Worm (Caenorhabditis elegans) whole organism, L4 larva: ENCODE measurements around the gene spsb-1.

Experiments
- D1046.2 ChIP-seq: fragments of 200-800 bp; sonication (Bioruptor generic); IDR thresholded peaks from 2 replicates; pipeline ENCODE4 v1.3.6; 2022; ENCODE audit warnings: missing genetic modification characterization, missing compliant biosample characterization
- F10B5.3 ChIP-seq: sonication (generic microtip); optimal IDR thresholded peaks from 2 replicates; lab custom pipeline; 2016; ENCODE audit warnings: mild to moderate bottlenecking, missing genetic modification characterization, missing compliant biosample characterization
- F49E8.2 ChIP-seq: sonication (generic microtip); optimal IDR thresholded peaks from 2 replicates; lab custom pipeline; 2016; ENCODE audit warnings: missing compliant biosample characterization, mild to moderate bottlenecking, missing genetic modification characterization, borderline replicate concordance
- R02D3.7 ChIP-seq: fragments of 150-350 bp; sonication (generic microtip); optimal IDR thresholded peaks from 3 replicates; lab custom pipeline; 2014; ENCODE audit warnings: missing biosample characterization, missing genetic modification characterization
- T20F7.1 ChIP-seq: fragments of 200-800 bp; sonication (Bioruptor generic); optimal IDR thresholded peaks from 2 replicates; lab custom pipeline; 2018; ENCODE audit warnings: mild to moderate bottlenecking, missing genetic modification characterization, missing compliant biosample characterization
- T26A8.4 ChIP-seq: fragments of 200-800 bp; sonication (Bioruptor generic); IDR thresholded peaks from 2 replicates; pipeline ENCODE4 v1.3.6; 2022; ENCODE audit warnings: missing genetic modification characterization, missing compliant biosample characterization
- ZK546.5 ChIP-seq, 2 experiments: sonication (generic microtip); optimal IDR thresholded peaks; 2 replicates each; lab custom pipeline; 2017; ENCODE audit warnings: missing biosample characterization in 2 of 2, missing genetic modification characterization in 2 of 2
- aha-1 ChIP-seq: fragments of 150-350 bp; peaks from one replicate; lab custom pipeline; 2014; ENCODE audit warnings: missing biosample characterization, missing genetic modification characterization
- ama-1 ChIP-seq: fragments of 150-350 bp; optimal IDR thresholded peaks from 2 replicates; lab custom pipeline; 2014; ENCODE audit warnings: inconsistent platforms, mixed read lengths
- arid-1 ChIP-seq: fragments of 200-800 bp; sonication (Bioruptor generic); conservative IDR thresholded peaks from 2 replicates; pipeline ENCODE4 v1.3.6; 2022; ENCODE audit warnings: missing genetic modification reagents, missing genetic modification characterization, missing compliant biosample characterization
- ceh-28 ChIP-seq: fragments of 150-350 bp; optimal IDR thresholded peaks from 2 replicates; lab custom pipeline; 2014; ENCODE audit warnings: missing biosample characterization, missing genetic modification reagents, missing genetic modification characterization
- ceh-32 ChIP-seq: sonication (generic microtip); optimal IDR thresholded peaks from 2 replicates; lab custom pipeline; 2016; ENCODE audit warnings: mild to moderate bottlenecking, missing genetic modification characterization, missing compliant biosample characterization; ENCODE audit not compliant: poor library complexity
- ceh-62 ChIP-seq: sonication (generic microtip); optimal IDR thresholded peaks from 2 replicates; lab custom pipeline; 2017; ENCODE audit warnings: missing biosample characterization, missing genetic modification characterization
- ceh-82 ChIP-seq: sonication (generic microtip); optimal IDR thresholded peaks from 2 replicates; lab custom pipeline; 2017; ENCODE audit warnings: missing biosample characterization, missing genetic modification characterization
- ctbp-1 ChIP-seq: fragments of 200-800 bp; sonication (Bioruptor generic); IDR thresholded peaks from 2 replicates; pipeline ENCODE4 v1.3.6; 2022; ENCODE audit warnings: missing genetic modification reagents, missing genetic modification characterization, missing compliant biosample characterization
- daf-12 ChIP-seq: fragments of 150-350 bp; optimal IDR thresholded peaks from 2 replicates; lab custom pipeline; 2014; ENCODE audit warnings: missing biosample characterization, missing genetic modification reagents, missing genetic modification characterization
- daf-8 ChIP-seq: fragments of 200-800 bp; sonication (Bioruptor generic); IDR thresholded peaks from 2 replicates; pipeline ENCODE4 v1.3.6; 2022; ENCODE audit warnings: missing genetic modification characterization, missing compliant biosample characterization
- dmd-8 ChIP-seq: fragments of 200-800 bp; sonication (Bioruptor generic); IDR thresholded peaks from 2 replicates; pipeline ENCODE4 v1.3.6; 2022; ENCODE audit warnings: missing genetic modification characterization, missing compliant biosample characterization
- dpl-1 ChIP-seq: fragments of 150-350 bp; optimal IDR thresholded peaks from 2 replicates; lab custom pipeline; 2014; ENCODE audit warnings: missing biosample characterization, missing genetic modification reagents, missing genetic modification characterization
- egl-27 ChIP-seq: sonication (generic microtip); optimal IDR thresholded peaks from 3 replicates; lab custom pipeline; 2017; ENCODE audit warnings: missing biosample characterization, missing genetic modification reagents, missing genetic modification characterization
- egl-43 ChIP-seq: fragments of 200-800 bp; sonication (Bioruptor generic); IDR thresholded peaks from 2 replicates; pipeline ENCODE4 v1.3.6; 2022; ENCODE audit warnings: missing genetic modification reagents, missing genetic modification characterization, missing compliant biosample characterization
- fkh-10 ChIP-seq: fragments of 150-350 bp; optimal IDR thresholded peaks from 2 replicates; lab custom pipeline; 2014; ENCODE audit warnings: missing biosample characterization, missing genetic modification reagents, missing genetic modification characterization
- hif-1 ChIP-seq, 2 experiments: sonication (generic microtip); optimal IDR thresholded peaks; 2 replicates each; lab custom pipeline; 2016 to 2017; ENCODE audit warnings: missing compliant biosample characterization in 2 of 2, missing genetic modification characterization in 2 of 2, missing genetic modification reagents in 2 of 2, missing genotype in 2 of 2, mild to moderate bottlenecking in 1 of 2
- hlh-11 ChIP-seq: fragments of 200-800 bp; sonication (Bioruptor generic); optimal IDR thresholded peaks from 2 replicates; lab custom pipeline; 2018; ENCODE audit warnings: mild to moderate bottlenecking, missing genetic modification characterization, missing compliant biosample characterization
- hlh-30 ChIP-seq: sonication (generic microtip); optimal IDR thresholded peaks from 2 replicates; lab custom pipeline; 2017; ENCODE audit warnings: antibody characterized with exemption, mild to moderate bottlenecking, missing genetic modification characterization, missing compliant biosample characterization; ENCODE audit not compliant: insufficient read depth
- lsy-2 ChIP-seq, 2 experiments: fragments of 150-350 bp in 1 of 2; sonication (generic microtip) in 1 of 2; optimal IDR thresholded peaks; 2 replicates each; lab custom pipeline; 2014 to 2017; ENCODE audit warnings: missing biosample characterization in 2 of 2, missing genetic modification characterization in 2 of 2
- madf-9 ChIP-seq: fragments of 200-800 bp; sonication (Bioruptor generic); conservative IDR thresholded peaks from 2 replicates; pipeline ENCODE4 v1.3.6; 2022; ENCODE audit warnings: missing genetic modification reagents, missing genetic modification characterization, missing compliant biosample characterization
- mep-1 ChIP-seq: fragments of 150-350 bp; sonication (generic microtip); optimal IDR thresholded peaks from 3 replicates; lab custom pipeline; 2014; ENCODE audit warnings: missing biosample characterization, missing genetic modification characterization
- mes-2 ChIP-seq: sonication (generic microtip); optimal IDR thresholded peaks from 2 replicates; lab custom pipeline; 2016; ENCODE audit warnings: missing genotype, mild to moderate bottlenecking, missing genetic modification characterization, missing compliant biosample characterization; ENCODE audit not compliant: poor library complexity, severe bottlenecking
- nhr-10 ChIP-seq: fragments of 150-350 bp; optimal IDR thresholded peaks from 2 replicates; lab custom pipeline; 2014; ENCODE audit warnings: missing biosample characterization, missing genetic modification characterization
- nhr-111 ChIP-seq: fragments of 200-800 bp; sonication (Bioruptor generic); optimal IDR thresholded peaks from 2 replicates; lab custom pipeline; 2018; ENCODE audit warnings: mild to moderate bottlenecking, missing genetic modification characterization, missing compliant biosample characterization
- nhr-25 ChIP-seq: sonication (generic microtip); optimal IDR thresholded peaks from 2 replicates; lab custom pipeline; 2017; ENCODE audit warnings: missing genetic modification characterization, mild to moderate bottlenecking, missing compliant biosample characterization, antibody characterized with exemption, moderate library complexity, borderline replicate concordance; ENCODE audit not compliant: insufficient read depth
- nhr-28 ChIP-seq: fragments of 150-350 bp; optimal IDR thresholded peaks from 2 replicates; lab custom pipeline; 2014; ENCODE audit warnings: missing biosample characterization, missing genetic modification characterization
- nhr-42 ChIP-seq: fragments of 200-800 bp; sonication (Bioruptor generic); IDR thresholded peaks from 2 replicates; pipeline ENCODE4 v1.3.6; 2022; ENCODE audit warnings: missing genetic modification characterization, missing compliant biosample characterization
- nhr-77 ChIP-seq: fragments of 150-350 bp; optimal IDR thresholded peaks from 2 replicates; lab custom pipeline; 2014; ENCODE audit warnings: missing biosample characterization, missing genetic modification characterization
- pha-4 ChIP-seq, 2 experiments: fragments of 150-350 bp in 1 of 2; fragments of 200-800 bp in 1 of 2; sonication (Bioruptor generic) in 1 of 2; IDR thresholded peaks in 1 of 2; optimal IDR thresholded peaks in 1 of 2; 2 replicates each; pipeline versions ENCODE4 v1.3.6 to Lab custom; 2014 to 2022; ENCODE audit warnings: missing genetic modification characterization in 2 of 2, missing genetic modification reagents in 2 of 2, missing biosample characterization in 1 of 2, missing compliant biosample characterization in 1 of 2
- php-3 ChIP-seq: fragments of 200-800 bp; sonication (Bioruptor generic); IDR thresholded peaks from 2 replicates; pipeline ENCODE4 v1.3.6; 2022; ENCODE audit warnings: missing genetic modification reagents, missing genetic modification characterization, missing compliant biosample characterization
- sdz-12 ChIP-seq: fragments of 200-800 bp; sonication (Bioruptor generic); optimal IDR thresholded peaks from 2 replicates; lab custom pipeline; 2018; ENCODE audit warnings: mild to moderate bottlenecking, missing genetic modification characterization, missing compliant biosample characterization
- set-16 ChIP-seq: fragments of 200-800 bp; sonication (Bioruptor generic); IDR thresholded peaks from 2 replicates; pipeline ENCODE4 v1.3.6; 2022; ENCODE audit warnings: missing genetic modification reagents, missing genetic modification characterization, missing compliant biosample characterization
- skn-1 ChIP-seq: fragments of 150-350 bp; optimal IDR thresholded peaks from 2 replicates; lab custom pipeline; 2014; ENCODE audit warnings: missing biosample characterization, missing genetic modification characterization
- tag-97 ChIP-seq: fragments of 200-800 bp; sonication (Bioruptor generic); IDR thresholded peaks from 2 replicates; pipeline ENCODE4 v1.3.6; 2022; ENCODE audit warnings: missing genetic modification characterization, missing compliant biosample characterization
- unc-130 ChIP-seq: sonication (generic microtip); optimal IDR thresholded peaks from 2 replicates; lab custom pipeline; 2016; ENCODE audit warnings: missing genetic modification reagents, missing genetic modification characterization, missing compliant biosample characterization
- unc-39 ChIP-seq: sonication (generic microtip); optimal IDR thresholded peaks from 2 replicates; lab custom pipeline; 2017; ENCODE audit warnings: missing biosample characterization, missing genetic modification characterization
- unc-62 ChIP-seq, 3 experiments: fragments of 150-350 bp in 1 of 3; sonication (generic microtip); optimal IDR thresholded peaks in 2 of 3; peaks in 1 of 3; 1 replicate in 1 of 3; 2 replicates in 2 of 3; lab custom pipeline; 2014 to 2017; ENCODE audit warnings: missing biosample characterization in 3 of 3, missing genetic modification characterization in 3 of 3, missing genetic modification reagents in 3 of 3, missing genotype in 1 of 3
- vab-7 ChIP-seq: fragments of 200-800 bp; sonication (Bioruptor generic); IDR thresholded peaks from 2 replicates; pipeline ENCODE4 v1.3.6; 2022; ENCODE audit warnings: missing genetic modification reagents, missing genetic modification characterization, missing compliant biosample characterization
- zag-1 ChIP-seq: fragments of 150-350 bp; optimal IDR thresholded peaks from 2 replicates; lab custom pipeline; 2014; ENCODE audit warnings: missing biosample characterization, missing genetic modification characterization
- ztf-11 ChIP-seq: fragments of 150-350 bp; optimal IDR thresholded peaks from 2 replicates; lab custom pipeline; 2014; ENCODE audit warnings: missing biosample characterization, missing genetic modification characterization

Gene spsb-1

DNA sequence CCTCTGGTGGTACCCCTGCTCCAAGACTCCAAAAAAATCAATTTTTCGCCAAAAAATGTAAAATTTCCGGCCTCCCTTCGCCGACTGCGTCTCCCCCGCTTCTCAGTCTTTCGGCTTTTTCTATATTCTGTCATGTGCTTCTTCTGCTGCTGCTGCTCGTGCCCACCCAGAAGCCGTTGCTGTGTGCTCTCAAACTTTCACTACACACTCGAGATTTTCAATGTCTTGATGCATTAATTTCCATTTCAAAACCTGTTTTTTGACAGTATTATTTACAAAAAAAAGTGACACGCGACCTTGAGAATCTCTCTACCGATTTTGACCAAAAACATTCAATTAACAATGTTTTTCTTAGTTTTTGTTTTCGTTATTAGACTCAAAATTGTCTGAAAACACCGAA lies 12.8 kb downstream of the spsb-1 start:
- no peak for TF ChIP-seq ctbp-1 (GFP tag; lab: Robert Waterston, UW)
- no peak for TF ChIP-seq R02D3.7
- TF ChIP-seq daf-8 (GFP tag; lab: Robert Waterston, UW), result no peak
- TF ChIP-seq mes-2, result peak; percentile 31
- 0 out of 2 replicates have a peak, but pooled peaks have one; percentile 48 for TF ChIP-seq egl-43 (GFP tag; lab: Robert Waterston, UW)
- TF ChIP-seq nhr-28 (tag; lab: Kevin White, UChicago), result no peak
- no peak for TF ChIP-seq ceh-32 (tag; lab: Kevin White, UChicago)
- TF ChIP-seq unc-130 (GFP tag; lab: Kevin White, UChicago), result no peak
- TF ChIP-seq daf-12 (tag; lab: Kevin White, UChicago), result no peak
- TF ChIP-seq hlh-30 (tag; lab: Kevin White, UChicago), result peak; percentile 80
- TF ChIP-seq nhr-42 (GFP tag; lab: Robert Waterston, UW), result no peak
- TF ChIP-seq dpl-1 (GFP tag; lab: Kevin White, UChicago), result no peak
- TF ChIP-seq D1046.2 (GFP tag; lab: Robert Waterston, UW), result no peak
- no peak for TF ChIP-seq unc-39 (tag; lab: Kevin White, UChicago)
- no peak for TF ChIP-seq skn-1 (tag; lab: Kevin White, UChicago)
- no peak for TF ChIP-seq T26A8.4
- TF ChIP-seq ceh-62 (tag; lab: Kevin White, UChicago), result no peak
- no peak for TF ChIP-seq arid-1 (GFP tag; lab: Robert Waterston, UW)
- TF ChIP-seq zag-1 (tag; lab: Kevin White, UChicago), result no peak
- no peak for TF ChIP-seq F10B5.3
- TF ChIP-seq ceh-28 (tag; lab: Kevin White, UChicago), result no peak

ce11 chrII:15212260-15212914 lies 15.9 kb downstream of the spsb-1 start:
- TF ChIP-seq egl-27 (tag; lab: Kevin White, UChicago), result no peak
- no peak for TF ChIP-seq pha-4 (GFP tag; IDR thresholded peaks at IDR 0.05; lab: Robert Waterston, UW)
- no peak for TF ChIP-seq pha-4 (tag; optimal IDR thresholded peaks at IDR 0.05; lab: Kevin White, UChicago)
- TF ChIP-seq sdz-12 (GFP tag; lab: Kevin White, UChicago), result no peak
- TF ChIP-seq ztf-11 (tag; lab: Kevin White, UChicago), result no peak
- TF ChIP-seq F49E8.2 (tag; lab: Kevin White, UChicago), result no peak
- TF ChIP-seq ctbp-1 (GFP tag; lab: Robert Waterston, UW), result no peak
- TF ChIP-seq tag-97 (GFP tag; lab: Robert Waterston, UW), result no peak
- peak; percentile 99 for TF ChIP-seq aha-1 (tag; lab: Kevin White, UChicago)
- TF ChIP-seq R02D3.7, result no peak
- no peak for TF ChIP-seq ceh-28 (tag; lab: Kevin White, UChicago)
- no peak for TF ChIP-seq T20F7.1
- TF ChIP-seq madf-9 (GFP tag; lab: Robert Waterston, UW), result peak; percentile 32; the same call in 1 of the 2 replicates
- TF ChIP-seq hif-1 (tag; optimal IDR thresholded peaks at IDR 0.05; lab: Kevin White, UChicago), result no peak
- TF ChIP-seq zag-1 (tag; lab: Kevin White, UChicago), result no peak
- TF ChIP-seq lsy-2 (tag; optimal IDR thresholded peaks at IDR 0.05; lab: Kevin White, UChicago), result peak in 1 of 2 experiments; percentile 19
- peak; percentile 27 for TF ChIP-seq nhr-25 (tag; lab: Kevin White, UChicago)
- TF ChIP-seq ama-1, result peak; percentile 76
- TF ChIP-seq php-3 (GFP tag; lab: Robert Waterston, UW), result no peak
- peak; percentile 12; the same call in 1 of the 2 replicates for TF ChIP-seq set-16
- no peak for TF ChIP-seq nhr-111
- no peak for TF ChIP-seq dmd-8 (GFP tag; lab: Robert Waterston, UW)
- TF ChIP-seq egl-43 (GFP tag; lab: Robert Waterston, UW), result no peak
- no peak for TF ChIP-seq fkh-10 (GFP tag; lab: Kevin White, UChicago)
- TF ChIP-seq mep-1, result peak; percentile 54
- peak in 1 of 2 experiments; percentile 89 for TF ChIP-seq unc-62 (GFP tag; optimal IDR thresholded peaks at IDR 0.05 in 1 of 2; lab: Kevin White, UChicago)
- no peak for TF ChIP-seq unc-62 (tag; optimal IDR thresholded peaks at IDR 0.05; lab: Kevin White, UChicago)
- no peak for TF ChIP-seq ZK546.5 (tag; optimal IDR thresholded peaks at IDR 0.05; lab: Kevin White, UChicago)
- no peak for TF ChIP-seq nhr-77
- TF ChIP-seq hlh-11 (tag; lab: Kevin White, UChicago), result peak; percentile 63
- peak; percentile 56 for TF ChIP-seq nhr-10
- TF ChIP-seq ceh-82, result no peak
- no peak for TF ChIP-seq vab-7
- TF ChIP-seq arid-1 (GFP tag; lab: Robert Waterston, UW), result no peak
- peak; percentile 71 for TF ChIP-seq hlh-30 (tag; lab: Kevin White, UChicago)
